Fruit fly (Drosophila melanogaster): ENCODE data around the gene drl.
A peak's percentile ranks its signal among the peaks of the same experiment; 100 is the strongest.

Gene drl

dm6 chr2L:19230518-19230917 is 40.4 kb downstream of the drl start:
- no peak for TF ChIP-seq CG8478 (optimal IDR thresholded peaks at IDR 0.05)
- no peak for TF ChIP-seq CTCF (optimal IDR thresholded peaks at IDR 0.05)

DNA sequence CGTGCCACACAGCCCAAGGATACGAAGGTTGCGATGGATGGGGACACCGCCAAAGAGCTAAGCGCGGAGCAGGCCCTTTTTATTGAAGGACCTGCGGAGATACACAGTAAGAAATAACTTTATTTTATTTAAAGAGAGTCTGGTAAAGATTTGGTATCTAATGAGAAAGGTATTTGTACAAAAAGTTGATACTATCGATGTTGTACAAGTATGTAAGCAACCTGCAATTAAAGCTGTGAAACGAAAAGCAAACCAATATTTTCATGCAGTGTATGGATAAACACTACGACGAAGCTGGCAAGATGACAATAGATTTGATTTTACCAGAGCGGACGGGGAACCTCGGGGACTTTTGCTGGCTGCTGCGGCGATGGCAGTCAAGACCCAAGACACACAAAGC is 43.2 kb downstream of the drl start:
- TF ChIP-seq CG8478 (optimal IDR thresholded peaks at IDR 0.05) (no peak), CTCF (optimal IDR thresholded peaks at IDR 0.05) (no peak)

DNA sequence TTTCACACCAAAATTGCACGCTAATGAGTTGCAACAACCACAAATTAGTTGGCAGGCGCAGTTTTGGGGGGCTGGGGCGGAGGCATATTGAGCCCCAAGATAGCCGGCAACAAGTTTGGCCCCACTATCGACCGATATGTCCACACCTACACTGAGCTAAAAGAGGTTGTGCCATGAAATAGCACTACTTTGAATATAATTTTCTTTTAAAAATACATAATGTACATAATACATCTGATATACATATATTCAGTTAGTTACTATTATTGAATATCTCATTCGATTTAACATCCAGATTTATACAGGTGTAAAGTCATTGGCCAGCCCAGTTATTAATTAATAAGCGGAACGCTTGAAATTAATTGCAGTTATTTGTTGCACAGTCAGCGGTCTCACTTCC is 45.0 kb downstream of the drl start:
- TF ChIP-seq CG8478 (optimal IDR thresholded peaks at IDR 0.05) (no peak), CTCF (optimal IDR thresholded peaks at IDR 0.05) (no peak)

DNA sequence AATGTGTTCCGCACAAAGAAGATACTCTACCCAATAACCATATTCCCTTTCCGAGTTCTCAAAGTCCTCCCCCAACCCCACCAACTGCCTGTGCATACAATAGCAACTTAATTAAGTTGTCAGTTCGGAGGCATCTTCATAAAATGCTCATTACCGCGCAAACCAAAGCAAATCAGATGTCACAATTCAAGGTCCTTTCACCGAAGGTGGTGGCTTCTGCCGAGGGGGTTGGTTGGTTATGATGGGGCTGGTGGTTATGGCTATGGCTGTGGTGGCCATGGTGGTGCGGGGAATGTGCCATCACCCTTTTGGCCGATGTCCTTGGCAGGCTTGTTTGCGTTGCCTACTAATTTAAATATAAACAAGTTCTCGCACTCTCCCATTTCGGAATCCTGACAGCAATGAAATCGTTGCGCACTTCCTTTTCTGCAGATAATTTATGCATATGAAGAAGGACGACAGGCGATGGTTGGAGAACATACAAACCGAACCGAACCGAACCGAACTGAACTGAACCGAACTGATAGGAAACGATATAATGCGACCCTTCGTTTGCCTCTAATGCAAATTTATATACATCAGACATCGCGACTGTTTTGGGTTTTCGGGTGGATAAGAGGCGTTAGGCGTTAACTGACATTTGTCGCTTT is 45.6 kb downstream of the drl start:
- no peak for TF ChIP-seq CG8478 (optimal IDR thresholded peaks at IDR 0.05)
- TF ChIP-seq CTCF (optimal IDR thresholded peaks at IDR 0.05), result no peak

DNA sequence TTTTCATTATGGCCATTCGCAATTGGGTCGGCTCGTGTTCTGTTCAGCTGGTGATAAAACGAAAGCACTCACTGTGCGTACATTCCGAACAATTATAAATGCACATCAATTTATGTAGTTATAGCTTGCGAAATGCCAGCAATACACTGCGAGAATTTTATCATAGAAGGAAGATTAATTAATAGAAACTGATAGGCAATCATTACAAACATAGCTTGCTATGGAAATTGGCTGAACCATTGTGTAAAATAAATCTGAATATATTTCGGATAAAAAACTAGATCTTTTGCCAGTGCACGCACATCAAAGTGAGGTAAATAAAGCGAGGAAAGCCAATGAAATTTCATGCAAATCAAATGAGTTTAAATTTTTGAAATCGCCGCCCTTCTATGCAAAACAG is 48.5 kb downstream of the drl start:
- TF ChIP-seq CG8478 (optimal IDR thresholded peaks at IDR 0.05) (no peak), CTCF (optimal IDR thresholded peaks at IDR 0.05) (no peak)

dm6 chr2L:19245655-19246255 is 55.6 kb downstream of the drl start:
- peak; percentile 77 to 78 for TF ChIP-seq CTCF (optimal IDR thresholded peaks at IDR 0.05)
- TF ChIP-seq CG8478 (optimal IDR thresholded peaks at IDR 0.05), result no peak

dm6 chr2L:19247245-19247644 is 57.1 kb downstream of the drl start:
- no peak for TF ChIP-seq CG8478 (optimal IDR thresholded peaks at IDR 0.05)
- TF ChIP-seq CTCF (optimal IDR thresholded peaks at IDR 0.05), result no peak

dm6 chr2L:19252410-19252809 is 62.3 kb downstream of the drl start:
- TF ChIP-seq CTCF (optimal IDR thresholded peaks at IDR 0.05) (no peak), CG8478 (optimal IDR thresholded peaks at IDR 0.05) (no peak)

DNA sequence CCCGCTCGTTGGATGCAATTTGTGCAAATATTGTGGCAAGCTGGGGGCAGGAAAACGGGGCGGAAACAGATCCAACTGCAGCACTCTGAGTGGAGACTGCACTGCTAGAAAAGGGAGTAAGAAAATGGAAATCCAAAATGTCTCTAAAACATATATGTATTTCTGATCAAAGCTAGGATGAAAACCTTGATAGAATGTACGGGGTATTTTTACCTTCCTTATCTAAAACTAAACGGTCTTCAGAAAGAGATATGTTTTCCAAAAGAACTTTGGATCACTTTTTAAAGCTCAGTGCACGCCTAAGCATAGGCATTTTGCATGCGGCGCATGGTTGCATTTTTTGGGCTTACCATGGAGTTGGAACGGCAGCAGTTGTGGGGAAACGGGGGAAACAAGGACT is 63.9 kb downstream of the drl start:
- TF ChIP-seq CTCF (optimal IDR thresholded peaks at IDR 0.05) (no peak), CG8478 (optimal IDR thresholded peaks at IDR 0.05) (no peak)

Data from S2 (cell line).